Fruit fly (Drosophila melanogaster): ENCODE results near the gene CG7059.

- TF ChIP-seq Myc (optimal IDR thresholded peaks at IDR 0.05), result no peak
- TF ChIP-seq psq (optimal IDR thresholded peaks at IDR 0.05), result no peak
- TF ChIP-seq insv (optimal IDR thresholded peaks at IDR 0.05), result no peak
- TF ChIP-seq h (optimal IDR thresholded peaks at IDR 0.05), result no peak
Observed at dm6 chr3R:22362218-22362907, 27.2 kb upstream of the CG7059 start, which contains the start of the genes JMJD6, CG7071 and Muted.
